Worm (Caenorhabditis elegans) whole organism, young adult: Measurements from ENCODE around the gene C34E7.3.

Source experiments
- B0035.1 ChIP-seq: sonication (generic microtip); optimal IDR thresholded peaks from 2 replicates; lab custom pipeline; 2016; ENCODE audit warnings: missing genetic modification characterization, mild to moderate bottlenecking, missing compliant biosample characterization, missing genotype, missing genetic modification reagents
- B0336.3 ChIP-seq: fragments of 200-800 bp; sonication (Bioruptor generic); IDR thresholded peaks from 2 replicates; pipeline ENCODE4 v1.3.6; 2022; ENCODE audit warnings: missing genetic modification characterization, missing compliant biosample characterization
- D2030.7 ChIP-seq: fragments of 200-800 bp; sonication (Bioruptor generic); IDR thresholded peaks from 2 replicates; pipeline ENCODE4 v1.3.6; 2022; ENCODE audit warnings: missing genetic modification reagents, missing genetic modification characterization, missing compliant biosample characterization
- F23B12.7 ChIP-seq: sonication (generic microtip); optimal IDR thresholded peaks from 2 replicates; lab custom pipeline; 2017; ENCODE audit warnings: missing genetic modification characterization, mild to moderate bottlenecking, missing compliant biosample characterization, antibody characterized with exemption, moderate library complexity; ENCODE audit not compliant: insufficient read depth
- Y67H2A.10 ChIP-seq: fragments of 200-800 bp; sonication (Bioruptor generic); conservative IDR thresholded peaks from 2 replicates; pipeline ENCODE4 v1.3.6; 2022; ENCODE audit warnings: missing genetic modification reagents, missing genetic modification characterization, missing compliant biosample characterization
- athp-1 ChIP-seq: sonication (generic microtip); optimal IDR thresholded peaks from 2 replicates; lab custom pipeline; 2017; ENCODE audit warnings: mild to moderate bottlenecking, missing genetic modification characterization, missing compliant biosample characterization
- attf-3 ChIP-seq: fragments of 200-800 bp; sonication (Bioruptor generic); conservative IDR thresholded peaks from 2 replicates; pipeline ENCODE4 v1.3.6; 2022; ENCODE audit warnings: missing genetic modification reagents, missing genetic modification characterization, missing compliant biosample characterization
- bed-1 ChIP-seq: fragments of 200-800 bp; sonication (Bioruptor generic); IDR thresholded peaks from 2 replicates; pipeline ENCODE4 v1.3.6; 2022; ENCODE audit warnings: missing genetic modification reagents, missing genetic modification characterization, missing compliant biosample characterization
- cebp-1 ChIP-seq, 2 experiments: fragments of 200-800 bp in 1 of 2; sonication (Bioruptor generic) in 1 of 2; sonication (generic microtip) in 1 of 2; IDR thresholded peaks in 1 of 2; optimal IDR thresholded peaks in 1 of 2; 2 replicates each; pipeline versions ENCODE4 v1.3.6 to Lab custom; 2017 to 2022; ENCODE audit warnings: missing compliant biosample characterization in 2 of 2, missing genetic modification characterization in 2 of 2, mild to moderate bottlenecking in 1 of 2, missing genetic modification reagents in 1 of 2, moderate library complexity in 1 of 2
- cebp-2 ChIP-seq: fragments of 200-800 bp; sonication (Bioruptor generic); IDR thresholded peaks from 2 replicates; pipeline ENCODE4 v1.3.6; 2022; ENCODE audit warnings: missing genetic modification characterization, missing compliant biosample characterization
- ceh-100 ChIP-seq: fragments of 200-800 bp; sonication (Bioruptor generic); IDR thresholded peaks from 2 replicates; pipeline ENCODE4 v1.3.6; 2022; ENCODE audit warnings: missing genetic modification reagents, missing genetic modification characterization, missing compliant biosample characterization
- ceh-27 ChIP-seq: fragments of 200-800 bp; sonication (Bioruptor generic); optimal IDR thresholded peaks from 2 replicates; lab custom pipeline; 2018; ENCODE audit warnings: mild to moderate bottlenecking, missing genetic modification characterization, moderate library complexity, missing compliant biosample characterization
- ceh-58 ChIP-seq: fragments of 200-800 bp; sonication (Bioruptor generic); IDR thresholded peaks from 2 replicates; pipeline ENCODE4 v1.3.6; 2022; ENCODE audit warnings: missing genetic modification characterization, missing compliant biosample characterization
- ceh-91 ChIP-seq: fragments of 200-800 bp; sonication (Bioruptor generic); IDR thresholded peaks from 2 replicates; pipeline ENCODE4 v1.3.6; 2022; ENCODE audit warnings: missing genetic modification reagents, missing genetic modification characterization, missing compliant biosample characterization
- dpff-1 ChIP-seq: sonication (generic microtip); optimal IDR thresholded peaks from 2 replicates; lab custom pipeline; 2017; ENCODE audit warnings: mild to moderate bottlenecking, missing genetic modification characterization, missing compliant biosample characterization
- efl-1 ChIP-seq: fragments of 150-350 bp; optimal IDR thresholded peaks from 2 replicates; lab custom pipeline; 2014; ENCODE audit warnings: missing biosample characterization, missing genetic modification reagents, missing genetic modification characterization
- ekl-4 ChIP-seq: fragments of 200-800 bp; sonication (Bioruptor generic); IDR thresholded peaks from 2 replicates; pipeline ENCODE4 v1.3.6; 2022; ENCODE audit warnings: missing genetic modification reagents, missing genetic modification characterization, missing compliant biosample characterization
- hmg-20 ChIP-seq: fragments of 200-800 bp; sonication (Bioruptor generic); IDR thresholded peaks from 2 replicates; pipeline ENCODE4 v1.3.6; 2022; ENCODE audit warnings: missing genetic modification reagents, missing genetic modification characterization, missing compliant biosample characterization
- hsf-1 ChIP-seq: fragments of 200-800 bp; sonication (Bioruptor generic); IDR thresholded peaks from 2 replicates; pipeline ENCODE4 v1.3.6; 2022; ENCODE audit warnings: missing genetic modification reagents, missing genetic modification characterization, missing compliant biosample characterization
- let-526 ChIP-seq: fragments of 200-800 bp; sonication (Bioruptor generic); IDR thresholded peaks from 2 replicates; pipeline ENCODE4 v1.3.6; 2022; ENCODE audit warnings: missing genetic modification reagents, missing genetic modification characterization, missing compliant biosample characterization
- let-607 ChIP-seq, 2 experiments: fragments of 200-800 bp in 1 of 2; sonication (Bioruptor generic) in 1 of 2; sonication (generic microtip) in 1 of 2; optimal IDR thresholded peaks; 2 replicates each; lab custom pipeline; 2016 to 2018; ENCODE audit warnings: mild to moderate bottlenecking in 2 of 2, missing compliant biosample characterization in 2 of 2, missing genetic modification characterization in 2 of 2, moderate library complexity in 2 of 2, missing genotype in 1 of 2
- lin-26 ChIP-seq: fragments of 200-800 bp; sonication (Bioruptor generic); IDR thresholded peaks from 2 replicates; pipeline ENCODE4 v1.3.6; 2022; ENCODE audit warnings: missing genetic modification reagents, missing genetic modification characterization, missing compliant biosample characterization
- lin-40 ChIP-seq: sonication (generic microtip); optimal IDR thresholded peaks from 2 replicates; lab custom pipeline; 2016; ENCODE audit warnings: missing genetic modification characterization, mild to moderate bottlenecking, missing compliant biosample characterization, missing genotype, missing genetic modification reagents
- lsy-27 ChIP-seq: sonication (generic microtip); optimal IDR thresholded peaks from 2 replicates; lab custom pipeline; 2017; ENCODE audit warnings: missing genetic modification characterization, mild to moderate bottlenecking, missing compliant biosample characterization, antibody characterized with exemption, missing genotype, borderline replicate concordance; ENCODE audit not compliant: insufficient read depth
- madf-3 ChIP-seq: fragments of 200-800 bp; sonication (Bioruptor generic); IDR thresholded peaks from 2 replicates; pipeline ENCODE4 v1.3.6; 2022; ENCODE audit warnings: missing genetic modification reagents, missing genetic modification characterization, missing compliant biosample characterization
- madf-8 ChIP-seq: fragments of 200-800 bp; sonication (Bioruptor generic); conservative IDR thresholded peaks from 2 replicates; pipeline ENCODE4 v1.3.6; 2022; ENCODE audit warnings: missing genetic modification reagents, missing genetic modification characterization, missing compliant biosample characterization
- nfya-1 ChIP-seq: sonication (generic microtip); optimal IDR thresholded peaks from 2 replicates; lab custom pipeline; 2017; ENCODE audit warnings: antibody characterized with exemption, missing compliant biosample characterization, missing genetic modification characterization, borderline replicate concordance; ENCODE audit not compliant: insufficient read depth
- nfya-2 ChIP-seq: fragments of 200-800 bp; sonication (Bioruptor generic); IDR thresholded peaks from 2 replicates; pipeline ENCODE4 v1.3.6; 2022; ENCODE audit warnings: missing genetic modification reagents, missing genetic modification characterization, missing compliant biosample characterization
- nfyb-1 ChIP-seq: fragments of 200-800 bp; sonication (Bioruptor generic); IDR thresholded peaks from 2 replicates; pipeline ENCODE4 v1.3.6; 2022; ENCODE audit warnings: missing genetic modification reagents, missing genetic modification characterization, missing compliant biosample characterization
- nhr-120 ChIP-seq: fragments of 200-800 bp; sonication (Bioruptor generic); IDR thresholded peaks from 2 replicates; pipeline ENCODE4 v1.3.6; 2022; ENCODE audit warnings: missing genetic modification characterization, missing compliant biosample characterization
- nhr-179 ChIP-seq: sonication (generic microtip); optimal IDR thresholded peaks from 2 replicates; lab custom pipeline; 2016; ENCODE audit warnings: mild to moderate bottlenecking, missing genetic modification characterization, missing compliant biosample characterization
- repo-1 ChIP-seq: sonication (generic microtip); optimal IDR thresholded peaks from 2 replicates; lab custom pipeline; 2017; ENCODE audit warnings: mild to moderate bottlenecking, missing genetic modification characterization, missing compliant biosample characterization
- snpc-1.1 ChIP-seq: sonication (generic microtip); optimal IDR thresholded peaks from 2 replicates; lab custom pipeline; 2017; ENCODE audit warnings: missing genetic modification characterization, mild to moderate bottlenecking, missing compliant biosample characterization, antibody characterized with exemption, moderate library complexity, missing genotype, missing genetic modification reagents; ENCODE audit not compliant: insufficient read depth
- snpc-1.3 ChIP-seq: sonication (generic microtip); optimal IDR thresholded peaks from 2 replicates; lab custom pipeline; 2017; ENCODE audit warnings: missing genetic modification characterization, mild to moderate bottlenecking, missing compliant biosample characterization, antibody characterized with exemption, moderate library complexity, missing genotype, missing genetic modification reagents; ENCODE audit not compliant: insufficient read depth
- somi-1 ChIP-seq: fragments of 200-800 bp; sonication (Bioruptor generic); optimal IDR thresholded peaks from 2 replicates; lab custom pipeline; 2018; ENCODE audit warnings: mild to moderate bottlenecking, missing genetic modification characterization, missing compliant biosample characterization
- tbx-9 ChIP-seq: sonication (generic microtip); optimal IDR thresholded peaks from 2 replicates; lab custom pipeline; 2016; ENCODE audit warnings: borderline replicate concordance, missing genetic modification characterization, inconsistent platforms, missing compliant biosample characterization
- unc-130 ChIP-seq: sonication (generic microtip); optimal IDR thresholded peaks from 2 replicates; lab custom pipeline; 2016; ENCODE audit warnings: missing genetic modification reagents, missing genetic modification characterization, missing compliant biosample characterization
- zfh-2 ChIP-seq: fragments of 200-800 bp; sonication (Bioruptor generic); conservative IDR thresholded peaks from 2 replicates; pipeline ENCODE4 v1.3.6; 2022; ENCODE audit warnings: missing genetic modification reagents, missing genetic modification characterization, missing compliant biosample characterization
- ztf-25 ChIP-seq: fragments of 200-800 bp; sonication (Bioruptor generic); IDR thresholded peaks from 2 replicates; pipeline ENCODE4 v1.3.6; 2022; ENCODE audit warnings: missing genetic modification reagents, missing genetic modification characterization, missing compliant biosample characterization
- ztf-3 ChIP-seq: fragments of 200-800 bp; sonication (Bioruptor generic); optimal IDR thresholded peaks from 2 replicates; lab custom pipeline; 2018; ENCODE audit warnings: mild to moderate bottlenecking, missing genetic modification characterization, missing compliant biosample characterization

The C34E7.3 gene

ce11 chrX:12929961-12930360, at the start of gene C34E7.3:
TSS of gene C34E7.3 (plus strand) at chrX:12930261.
- no peak for TF ChIP-seq madf-3 (GFP tag; lab: Robert Waterston, UW)
- no peak for TF ChIP-seq cebp-2 (GFP tag; lab: Robert Waterston, UW)
- TF ChIP-seq efl-1 (GFP tag; lab: Kevin White, UChicago) = no peak
- TF ChIP-seq B0336.3 (GFP tag; lab: Robert Waterston, UW) = no peak
- no peak for TF ChIP-seq lin-26 (GFP tag; lab: Robert Waterston, UW)
- TF ChIP-seq B0035.1 (tag; lab: Kevin White, UChicago) = no peak
- TF ChIP-seq, all 124 proteins: peak for 0

ce11 chrX:12881174-12881573, 48.9 kb upstream of the C34E7.3 start:
- TF ChIP-seq nhr-120 (GFP tag; lab: Robert Waterston, UW) (no peak), Y67H2A.10 (GFP tag; lab: Robert Waterston, UW) (no peak), B0336.3 (GFP tag; lab: Robert Waterston, UW) (no peak), ceh-100 (no peak)

ce11 chrX:12884873-12885272, 45.2 kb upstream of the C34E7.3 start, which contains the start of gene gpc-1:
TSS of gene gpc-1 (minus strand) at chrX:12884989.
- TF ChIP-seq unc-130 (no peak), nhr-179 (tag; lab: Kevin White, UChicago) (no peak), ztf-3 (GFP tag; lab: Kevin White, UChicago) (no peak), nfya-2 (GFP tag; lab: Robert Waterston, UW) (no peak), ztf-25 (no peak), ceh-91 (GFP tag; lab: Robert Waterston, UW) (no peak), snpc-1.3 (tag; lab: Kevin White, UChicago) (no peak), bed-1 (GFP tag; lab: Robert Waterston, UW) (no peak), attf-3 (GFP tag; lab: Robert Waterston, UW) (no peak), tbx-9 (tag; lab: Kevin White, UChicago) (no peak)
- TF ChIP-seq, all 124 proteins: peak for 0

- TF ChIP-seq lsy-27 (tag; lab: Kevin White, UChicago) (peak; percentile 5), ceh-58 (GFP tag; lab: Robert Waterston, UW) (no peak), B0336.3 (GFP tag; lab: Robert Waterston, UW) (no peak), dpff-1 (tag; lab: Kevin White, UChicago) (peak; percentile 81), ceh-91 (GFP tag; lab: Robert Waterston, UW) (no peak), athp-1 (tag; lab: Kevin White, UChicago) (peak; percentile 33), zfh-2 (GFP tag; lab: Robert Waterston, UW) (no peak), hsf-1 (no peak), snpc-1.1 (tag; lab: Kevin White, UChicago) (no peak), nfya-1 (tag; lab: Kevin White, UChicago) (no peak), hmg-20 (peak; percentile 38; the same call in 1 of the 2 replicates), repo-1 (peak; percentile 53), nfyb-1 (GFP tag; lab: Robert Waterston, UW) (peak; percentile 74), tbx-9 (tag; lab: Kevin White, UChicago) (no peak), F23B12.7 (tag; lab: Kevin White, UChicago) (peak; percentile 55), let-526 (GFP tag; lab: Robert Waterston, UW) (peak; percentile 58; the same call in 1 of the 2 replicates), let-607 (tag; optimal IDR thresholded peaks at IDR 0.05; lab: Kevin White, UChicago) (peak; percentile 29 to 75), Y67H2A.10 (GFP tag; lab: Robert Waterston, UW) (peak; percentile 55; the same call in 1 of the 2 replicates), ekl-4 (GFP tag; lab: Robert Waterston, UW) (peak; percentile 13; the same call in 1 of the 2 replicates), cebp-1 (GFP tag; IDR thresholded peaks at IDR 0.05; lab: Robert Waterston, UW) (peak; percentile 81), cebp-1 (tag; optimal IDR thresholded peaks at IDR 0.05; lab: Kevin White, UChicago) (peak; percentile 96), ceh-27 (GFP tag; lab: Kevin White, UChicago) (no peak), lin-40 (tag; lab: Kevin White, UChicago) (peak; percentile 82), somi-1 (peak; percentile 47), D2030.7 (no peak; the same call in none of the 2 replicates), madf-8 (GFP tag; lab: Robert Waterston, UW) (no peak)
Measured at ce11 chrX:12889837-12890449, 40.1 kb upstream of the C34E7.3 start.
